Worm (Caenorhabditis elegans) whole organism, late embryonic: ENCODE results near the gene C08E8.9.

Experiments
- K02D7.2 ChIP-seq: sonication (generic microtip); optimal IDR thresholded peaks from 2 replicates; lab custom pipeline; 2017; ENCODE audit warnings: mild to moderate bottlenecking, missing genetic modification characterization, missing compliant biosample characterization
- K09A11.1 ChIP-seq: sonication (generic microtip); optimal IDR thresholded peaks from 2 replicates; lab custom pipeline; 2017; ENCODE audit warnings: antibody characterized with exemption, mild to moderate bottlenecking, missing genetic modification characterization, missing compliant biosample characterization; ENCODE audit not compliant: insufficient read depth
- T23F11.4 ChIP-seq: fragments of 200-800 bp; sonication (Bioruptor generic); optimal IDR thresholded peaks from 2 replicates; lab custom pipeline; 2018; ENCODE audit warnings: mild to moderate bottlenecking, missing genetic modification characterization, missing compliant biosample characterization
- ahr-1 ChIP-seq: sonication (generic microtip); optimal IDR thresholded peaks from 2 replicates; lab custom pipeline; 2016; ENCODE audit warnings: missing genetic modification characterization, missing compliant biosample characterization
- ama-1 ChIP-seq: fragments of 150-350 bp; optimal IDR thresholded peaks from 2 replicates; lab custom pipeline; 2014
- ceh-18 ChIP-seq: sonication (generic microtip); optimal IDR thresholded peaks from 2 replicates; lab custom pipeline; 2016; ENCODE audit warnings: missing genetic modification characterization, missing compliant biosample characterization
- ceh-2 ChIP-seq: sonication (generic microtip); optimal IDR thresholded peaks from 2 replicates; lab custom pipeline; 2016; ENCODE audit warnings: missing genotype, missing genetic modification characterization, missing compliant biosample characterization
- ceh-34 ChIP-seq: sonication (generic microtip); optimal IDR thresholded peaks from 2 replicates; lab custom pipeline; 2016; ENCODE audit warnings: mild to moderate bottlenecking, missing genetic modification characterization, missing compliant biosample characterization
- ceh-45 ChIP-seq: fragments of 200-800 bp; sonication (Bioruptor generic); IDR thresholded peaks from 2 replicates; pipeline ENCODE4 v1.3.6; 2022; ENCODE audit warnings: missing genetic modification reagents, missing genetic modification characterization, missing compliant biosample characterization
- ceh-48 ChIP-seq: sonication (generic microtip); optimal IDR thresholded peaks from 2 replicates; lab custom pipeline; 2016; ENCODE audit warnings: missing genetic modification characterization, inconsistent platforms, missing compliant biosample characterization
- che-1 ChIP-seq: sonication (generic microtip); optimal IDR thresholded peaks from 2 replicates; lab custom pipeline; 2016; ENCODE audit warnings: mild to moderate bottlenecking, missing genetic modification characterization, missing compliant biosample characterization
- dve-1 ChIP-seq: sonication (generic microtip); optimal IDR thresholded peaks from 2 replicates; lab custom pipeline; 2017; ENCODE audit warnings: antibody characterized with exemption, mild to moderate bottlenecking, missing genetic modification characterization, missing compliant biosample characterization
- elt-2 ChIP-seq: sonication (generic microtip); optimal IDR thresholded peaks from 2 replicates; lab custom pipeline; 2016; ENCODE audit warnings: missing genetic modification reagents, missing genetic modification characterization, missing compliant biosample characterization
- ets-4 ChIP-seq: sonication (generic microtip); optimal IDR thresholded peaks from 2 replicates; lab custom pipeline; 2016; ENCODE audit warnings: missing genetic modification characterization, missing compliant biosample characterization
- fax-1 ChIP-seq: sonication (generic microtip); optimal IDR thresholded peaks from 2 replicates; lab custom pipeline; 2016; ENCODE audit warnings: missing genotype, missing genetic modification characterization, missing compliant biosample characterization
- fkh-10 ChIP-seq: fragments of 150-350 bp; optimal IDR thresholded peaks from 2 replicates; lab custom pipeline; 2014; ENCODE audit warnings: missing biosample characterization, missing genetic modification reagents, missing genetic modification characterization
- fkh-6 ChIP-seq: sonication (generic microtip); optimal IDR thresholded peaks from 2 replicates; lab custom pipeline; 2016; ENCODE audit warnings: missing genetic modification characterization, missing compliant biosample characterization
- gmeb-2 ChIP-seq: sonication (generic microtip); optimal IDR thresholded peaks from 2 replicates; lab custom pipeline; 2016; ENCODE audit warnings: missing genetic modification characterization, inconsistent platforms, missing compliant biosample characterization
- hlh-13 ChIP-seq: fragments of 200-800 bp; sonication (Bioruptor generic); optimal IDR thresholded peaks from 2 replicates; lab custom pipeline; 2018; ENCODE audit warnings: mild to moderate bottlenecking, missing genetic modification characterization, missing compliant biosample characterization
- hlh-15 ChIP-seq: sonication (generic microtip); optimal IDR thresholded peaks from 2 replicates; lab custom pipeline; 2016; ENCODE audit warnings: missing genetic modification characterization, missing compliant biosample characterization
- hlh-30 ChIP-seq: sonication (generic microtip); optimal IDR thresholded peaks from 2 replicates; lab custom pipeline; 2017; ENCODE audit warnings: antibody characterized with exemption, missing genetic modification characterization, missing compliant biosample characterization; ENCODE audit not compliant: insufficient read depth
- lin-11 ChIP-seq: fragments of 200-800 bp; sonication (Bioruptor generic); optimal IDR thresholded peaks from 2 replicates; lab custom pipeline; 2018; ENCODE audit warnings: mild to moderate bottlenecking, missing genetic modification characterization, missing compliant biosample characterization
- madf-2 ChIP-seq: sonication (generic microtip); optimal IDR thresholded peaks from 2 replicates; lab custom pipeline; 2017; ENCODE audit warnings: missing genetic modification characterization, missing compliant biosample characterization
- nfya-1 ChIP-seq: sonication (generic microtip); optimal IDR thresholded peaks from 2 replicates; lab custom pipeline; 2017; ENCODE audit warnings: missing genetic modification characterization, mild to moderate bottlenecking, missing compliant biosample characterization, antibody characterized with exemption, moderate library complexity
- nhr-11 ChIP-seq: fragments of 150-350 bp; optimal IDR thresholded peaks from 2 replicates; lab custom pipeline; 2014; ENCODE audit warnings: missing biosample characterization, missing genetic modification characterization
- nhr-232 ChIP-seq: sonication (generic microtip); optimal IDR thresholded peaks from 2 replicates; lab custom pipeline; 2016; ENCODE audit warnings: missing genetic modification characterization, missing compliant biosample characterization
- odd-2 ChIP-seq: sonication (generic microtip); optimal IDR thresholded peaks from 2 replicates; lab custom pipeline; 2017; ENCODE audit warnings: antibody characterized with exemption, mild to moderate bottlenecking, missing genetic modification characterization, missing compliant biosample characterization
- pag-3 ChIP-seq: sonication (generic microtip); optimal IDR thresholded peaks from 2 replicates; lab custom pipeline; 2016; ENCODE audit warnings: missing compliant biosample characterization, missing genetic modification characterization, borderline replicate concordance
- pat-9 ChIP-seq: fragments of 200-800 bp; sonication (Bioruptor generic); optimal IDR thresholded peaks from 2 replicates; lab custom pipeline; 2018; ENCODE audit warnings: mild to moderate bottlenecking, missing genetic modification characterization, moderate library complexity, missing compliant biosample characterization
- pax-1 ChIP-seq: fragments of 150-350 bp; optimal IDR thresholded peaks from 2 replicates; lab custom pipeline; 2014; ENCODE audit warnings: missing biosample characterization, missing genetic modification characterization
- pha-2 ChIP-seq: sonication (generic microtip); optimal IDR thresholded peaks from 2 replicates; lab custom pipeline; 2017; ENCODE audit warnings: mild to moderate bottlenecking, missing genetic modification characterization, missing compliant biosample characterization
- pqm-1 ChIP-seq: sonication (generic microtip); optimal IDR thresholded peaks from 2 replicates; lab custom pipeline; 2016; ENCODE audit warnings: missing genetic modification characterization, missing compliant biosample characterization
- rnt-1 ChIP-seq: sonication (generic microtip); optimal IDR thresholded peaks from 2 replicates; lab custom pipeline; 2016; ENCODE audit warnings: missing genetic modification characterization, missing compliant biosample characterization
- sdc-2 ChIP-seq: sonication (generic microtip); optimal IDR thresholded peaks from 2 replicates; lab custom pipeline; 2016; ENCODE audit warnings: missing genotype, missing genetic modification characterization, missing compliant biosample characterization
- syd-9 ChIP-seq: sonication (generic microtip); optimal IDR thresholded peaks from 2 replicates; lab custom pipeline; 2016; ENCODE audit warnings: mild to moderate bottlenecking, missing genetic modification characterization, moderate library complexity, missing compliant biosample characterization
- tbx-7 ChIP-seq: sonication (generic microtip); optimal IDR thresholded peaks from 2 replicates; lab custom pipeline; 2016; ENCODE audit warnings: missing genotype, missing genetic modification characterization, missing compliant biosample characterization
- unc-3 ChIP-seq, 2 experiments: fragments of 200-800 bp in 1 of 2; sonication (Bioruptor generic) in 1 of 2; sonication (generic microtip) in 1 of 2; conservative IDR thresholded peaks in 1 of 2; optimal IDR thresholded peaks in 1 of 2; 2 replicates each; pipeline versions ENCODE4 v1.3.6 to Lab custom; 2016 to 2022; ENCODE audit warnings: missing compliant biosample characterization in 2 of 2, missing genetic modification characterization in 2 of 2, missing genetic modification reagents in 1 of 2
- unc-42 ChIP-seq: sonication (generic microtip); optimal IDR thresholded peaks from 2 replicates; lab custom pipeline; 2016; ENCODE audit warnings: missing genotype, missing genetic modification characterization, missing compliant biosample characterization
- unc-55 ChIP-seq: sonication (generic microtip); optimal IDR thresholded peaks from 2 replicates; lab custom pipeline; 2017; ENCODE audit warnings: missing biosample characterization, missing genetic modification reagents, missing genetic modification characterization

The C08E8.9 gene

ce11 chrV:18364558-18364957 is at the start of gene C08E8.9:
C08E8.9 (plus strand) TSS chrV:18364858.
- TF ChIP-seq lin-11 (tag; lab: Kevin White, UChicago): no peak
- TF ChIP-seq, all 69 proteins: peak for 0

- TF ChIP-seq hlh-13 (GFP tag; lab: Kevin White, UChicago): no peak
- no peak for TF ChIP-seq rnt-1 (tag; lab: Kevin White, UChicago)
- no peak for TF ChIP-seq T23F11.4 (GFP tag; lab: Kevin White, UChicago)
- TF ChIP-seq fax-1 (tag; lab: Kevin White, UChicago): no peak
- no peak for TF ChIP-seq nhr-232 (tag; lab: Kevin White, UChicago)
- TF ChIP-seq unc-55 (GFP tag; lab: Kevin White, UChicago): no peak
- no peak for TF ChIP-seq unc-42 (tag; lab: Kevin White, UChicago)
- no peak for TF ChIP-seq pha-2 (tag; lab: Kevin White, UChicago)
- TF ChIP-seq pqm-1 (tag; lab: Kevin White, UChicago): no peak
- TF ChIP-seq madf-2: no peak
- no peak for TF ChIP-seq pag-3 (tag; lab: Kevin White, UChicago)
- no peak for TF ChIP-seq fkh-10 (GFP tag; lab: Kevin White, UChicago)
- TF ChIP-seq ceh-34 (tag; lab: Kevin White, UChicago): no peak
- no peak for TF ChIP-seq hlh-30
- no peak for TF ChIP-seq syd-9 (tag; lab: Kevin White, UChicago)
Measured at ce11 chrV:18318312-18318711, 46.3 kb upstream of the C08E8.9 start, which contains the start of gene fbxb-119. fbxb-119 (plus strand) TSS chrV:18318612.

- TF ChIP-seq nfya-1: no peak
Measured at ce11 chrV:18323231-18323630, 41.4 kb upstream of the C08E8.9 start, which contains the start of gene B0462.5. B0462.5 (minus strand) TSS chrV:18323331.

DNA sequence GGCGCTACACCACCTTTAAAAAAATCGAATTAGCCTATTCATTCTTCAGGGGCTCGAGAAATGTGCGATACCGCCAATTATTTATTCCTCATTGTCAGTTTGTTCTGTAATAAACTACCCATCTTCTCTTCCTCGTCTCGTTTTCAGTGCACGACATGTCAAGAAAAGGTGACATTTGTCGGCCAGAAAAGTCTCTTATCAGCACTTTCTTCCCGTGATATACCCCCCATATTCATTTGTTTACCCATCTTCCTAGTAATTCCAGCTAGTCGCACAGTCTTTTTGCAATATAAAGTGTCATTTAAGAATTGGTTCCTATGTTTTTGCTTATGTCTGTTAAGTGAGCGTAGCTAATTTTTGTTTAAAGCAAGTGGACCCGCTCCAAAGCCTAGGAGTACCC is 40.1 kb upstream of the C08E8.9 start:
- TF ChIP-seq pax-1 (tag; lab: Kevin White, UChicago): no peak
- TF ChIP-seq tbx-7 (tag; lab: Kevin White, UChicago): no peak
- TF ChIP-seq pha-2 (tag; lab: Kevin White, UChicago): no peak
- TF ChIP-seq odd-2 (tag; lab: Kevin White, UChicago): no peak
- TF ChIP-seq ceh-45 (GFP tag; lab: Robert Waterston, UW): no peak
- no peak for TF ChIP-seq ceh-34 (tag; lab: Kevin White, UChicago)
- no peak for TF ChIP-seq hlh-15 (tag; lab: Kevin White, UChicago)
- TF ChIP-seq hlh-13 (GFP tag; lab: Kevin White, UChicago): no peak
- TF ChIP-seq che-1: no peak
- TF ChIP-seq sdc-2 (tag; lab: Kevin White, UChicago): no peak
- no peak for TF ChIP-seq dve-1
- TF ChIP-seq elt-2: no peak
- no peak for TF ChIP-seq fkh-6
- TF ChIP-seq K09A11.1 (tag; lab: Kevin White, UChicago): no peak
- no peak for TF ChIP-seq pat-9

DNA sequence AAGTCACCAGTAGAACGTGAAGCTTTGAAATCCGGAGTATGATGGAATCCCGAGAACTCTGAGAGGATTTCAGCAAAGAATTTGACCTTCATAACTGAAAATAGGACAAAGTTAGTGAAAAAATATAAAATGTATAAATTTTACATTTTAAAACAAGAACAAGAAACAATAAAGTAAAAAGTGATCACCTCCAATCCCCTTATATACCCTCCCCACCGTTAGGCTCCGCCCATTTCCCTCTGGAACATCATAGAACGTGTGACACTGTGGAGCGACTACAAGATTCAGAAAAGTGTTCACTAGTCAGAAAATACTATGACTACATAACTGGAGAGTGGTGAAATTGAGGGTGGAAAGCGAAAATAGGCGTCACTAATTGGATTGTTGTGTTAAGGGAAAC is 33.6 kb upstream of the C08E8.9 start, which contains the start of gene B0462.4:
Gene B0462.4, minus strand, starts transcription at position 101 of the 400 bp plus-strand sequence.
- no peak for TF ChIP-seq unc-42 (tag; lab: Kevin White, UChicago)
- TF ChIP-seq ahr-1 (tag; lab: Kevin White, UChicago): no peak
- no peak for TF ChIP-seq ceh-48
- no peak for TF ChIP-seq nhr-11 (tag; lab: Kevin White, UChicago)
- no peak for TF ChIP-seq ets-4 (tag; lab: Kevin White, UChicago)
- TF ChIP-seq ama-1 (lab: Kevin White, UChicago): no peak
- TF ChIP-seq fkh-10 (GFP tag; lab: Kevin White, UChicago): no peak
- no peak for TF ChIP-seq gmeb-2
- no peak for TF ChIP-seq ceh-2 (tag; lab: Kevin White, UChicago)
- no peak for TF ChIP-seq unc-3 (GFP tag; conservative IDR thresholded peaks at IDR 0.05; lab: Robert Waterston, UW)
- no peak for TF ChIP-seq unc-3 (tag; optimal IDR thresholded peaks at IDR 0.05; lab: Kevin White, UChicago)
- TF ChIP-seq ceh-18: no peak
- no peak for TF ChIP-seq unc-55 (GFP tag; lab: Kevin White, UChicago)
- no peak for TF ChIP-seq rnt-1 (tag; lab: Kevin White, UChicago)
- no peak for TF ChIP-seq K02D7.2
- TF ChIP-seq pqm-1 (tag; lab: Kevin White, UChicago): no peak
- TF ChIP-seq pax-1 (tag; lab: Kevin White, UChicago): no peak
